Worm (Caenorhabditis elegans): ENCODE results near the gene cchl-1.

DNA sequence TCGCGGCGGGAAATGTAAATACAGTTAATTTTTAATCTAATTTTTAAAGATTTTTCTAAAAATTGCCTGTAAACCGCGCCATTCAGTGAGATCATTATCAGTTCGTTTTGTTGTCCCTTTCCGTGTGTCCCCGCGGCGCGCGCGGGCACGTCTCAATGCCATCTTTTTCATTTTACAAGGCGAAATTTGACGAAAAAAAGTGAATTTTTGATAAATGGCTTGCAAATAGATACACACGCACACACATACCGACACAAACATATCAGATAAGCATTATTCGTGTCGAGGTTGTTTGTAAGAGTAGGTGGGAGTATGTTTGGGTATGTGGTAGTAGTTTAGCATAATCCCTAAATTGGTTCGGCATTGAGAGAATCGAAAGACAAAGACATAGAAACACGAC is 30.4 kb downstream of the cchl-1 start:
- TF ChIP-seq unc-62 (GFP tag; optimal IDR thresholded peaks at IDR 0.05) (no peak), rec-8 (tag; optimal IDR thresholded peaks at IDR 0.05) (no peak), tbp1 (GFP tag; optimal IDR thresholded peaks at IDR 0.05) (no peak), hlh-12 (tag; optimal IDR thresholded peaks at IDR 0.05) (no peak)

Measured in whole organism, young adult.